Worm (Caenorhabditis elegans) whole organism, young adult: ENCODE data around the gene D1044.6.

ENCODE experiments used
- C17E4.6 ChIP-seq: fragments of 200-800 bp; sonication (Bioruptor generic); IDR thresholded peaks from 2 replicates; pipeline ENCODE4 v1.3.6; 2022; ENCODE audit warnings: missing genetic modification reagents, missing genetic modification characterization, missing compliant biosample characterization
- hlh-12 ChIP-seq: sonication (generic microtip); optimal IDR thresholded peaks from 2 replicates; lab custom pipeline; 2016; ENCODE audit warnings: missing genetic modification characterization, missing compliant biosample characterization
- let-526 ChIP-seq: fragments of 200-800 bp; sonication (Bioruptor generic); IDR thresholded peaks from 2 replicates; pipeline ENCODE4 v1.3.6; 2022; ENCODE audit warnings: missing genetic modification reagents, missing genetic modification characterization, missing compliant biosample characterization
- lin-35 ChIP-seq, 3 experiments: fragments of 150-350 bp in 2 of 3; sonication (generic microtip) in 1 of 3; optimal IDR thresholded peaks; 2 replicates each; lab custom pipeline; 2014 to 2018; ENCODE audit warnings: missing biosample characterization in 3 of 3, missing genetic modification characterization in 3 of 3, missing genetic modification reagents in 3 of 3

DNA sequence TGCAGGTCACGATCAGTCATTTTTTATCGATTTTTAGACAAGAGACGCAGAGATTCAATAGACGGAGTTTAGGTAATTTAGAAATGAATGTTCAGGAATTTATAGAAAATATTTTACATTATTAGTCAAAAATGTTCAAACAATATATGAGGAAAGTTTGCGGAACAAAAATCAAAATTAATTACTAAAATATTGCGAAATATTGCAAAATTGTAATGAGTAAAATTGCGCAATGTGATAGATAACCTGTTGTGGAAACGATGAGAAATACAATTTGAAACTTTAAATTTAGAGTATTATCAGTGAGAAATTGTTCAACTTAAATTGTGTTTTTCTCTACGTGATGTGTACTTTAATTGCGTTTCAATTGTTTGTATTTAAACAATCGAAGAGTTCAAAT, 38.1 kb upstream of the D1044.6 start, which contains the start of gene F56D2.5:
- TF ChIP-seq hlh-12 (tag; lab: Kevin White, UChicago) (no peak), C17E4.6 (GFP tag; lab: Robert Waterston, UW) (no peak), lin-35 (GFP tag; optimal IDR thresholded peaks at IDR 0.05; lab: Kevin White, UChicago) (no peak), let-526 (GFP tag; lab: Robert Waterston, UW) (no peak)
